Fruit fly (Drosophila melanogaster) whole organism, embryonic: ENCODE measurements around the gene Dhod.

Experiments
- Adf1 ChIP-seq: fragments of 200-800 bp; sonication (Bioruptor generic); IDR thresholded peaks from 2 replicates; pipeline ENCODE4 v1.3.6; 2022; ENCODE audit warnings: missing biosample characterization, missing genetic modification characterization
- B-H2 ChIP-seq: fragments of 200-800 bp; sonication (Bioruptor generic); optimal IDR thresholded peaks from 2 replicates; lab custom pipeline; 2018; ENCODE audit warnings: missing biosample characterization, mild to moderate bottlenecking, missing genetic modification characterization
- BtbVII ChIP-seq: fragments of 200-800 bp; sonication (Bioruptor generic); optimal IDR thresholded peaks from 3 replicates; lab custom pipeline; 2017; ENCODE audit warnings: missing biosample characterization, mild to moderate bottlenecking, missing genetic modification characterization
- CG10321 ChIP-seq: fragments of 200-800 bp; sonication (Bioruptor generic); IDR thresholded peaks from 2 replicates; pipeline ENCODE4 v1.3.6; 2022; ENCODE audit warnings: missing biosample characterization, missing genetic modification characterization
- CG10979 ChIP-seq: fragments of 200-800 bp; sonication (Bioruptor generic); optimal IDR thresholded peaks from 2 replicates; lab custom pipeline; 2018; ENCODE audit warnings: missing biosample characterization, mild to moderate bottlenecking, missing genetic modification characterization, moderate library complexity
- CG12769 ChIP-seq: fragments of 200-800 bp; sonication (Bioruptor generic); optimal IDR thresholded peaks from 2 replicates; lab custom pipeline; 2019; ENCODE audit warnings: missing biosample characterization, mild to moderate bottlenecking, missing genetic modification characterization, moderate library complexity
- CG13424 ChIP-seq: fragments of 200-800 bp; sonication (Bioruptor generic); optimal IDR thresholded peaks from 2 replicates; lab custom pipeline; 2019; ENCODE audit warnings: missing biosample characterization, mild to moderate bottlenecking, missing genetic modification characterization, moderate library complexity
- CG14710 ChIP-seq: fragments of 200-800 bp; sonication (Bioruptor generic); optimal IDR thresholded peaks from 3 replicates; lab custom pipeline; 2019; ENCODE audit warnings: missing biosample characterization, mild to moderate bottlenecking, missing genetic modification characterization, moderate library complexity
- CG14860 ChIP-seq: fragments of 200-800 bp; sonication (Bioruptor generic); IDR thresholded peaks from 3 replicates; pipeline ENCODE4 v1.3.6; 2022; ENCODE audit warnings: missing biosample characterization, missing genetic modification characterization; ENCODE audit not compliant: partially characterized antibody
- CG15601 ChIP-seq: fragments of 200-800 bp; sonication (Bioruptor generic); optimal IDR thresholded peaks from 3 replicates; lab custom pipeline; 2019; ENCODE audit warnings: missing biosample characterization, mild to moderate bottlenecking, missing genetic modification characterization, moderate library complexity
- CG15696 ChIP-seq: fragments of 200-800 bp; sonication (Bioruptor generic); optimal IDR thresholded peaks from 2 replicates; lab custom pipeline; 2019; ENCODE audit warnings: missing biosample characterization, mild to moderate bottlenecking, missing genetic modification characterization, moderate library complexity
- CG1603 ChIP-seq: fragments of 200-800 bp; sonication (Bioruptor generic); optimal IDR thresholded peaks from 2 replicates; lab custom pipeline; 2019; ENCODE audit warnings: missing biosample characterization, mild to moderate bottlenecking, missing genetic modification characterization, moderate library complexity
- CG16863 ChIP-seq: fragments of 200-800 bp; sonication (Bioruptor generic); optimal IDR thresholded peaks from 3 replicates; lab custom pipeline; 2016; ENCODE audit warnings: missing biosample characterization, missing genetic modification characterization
- CG17186 ChIP-seq: fragments of 200-800 bp; sonication (Bioruptor generic); optimal IDR thresholded peaks from 3 replicates; lab custom pipeline; 2017; ENCODE audit warnings: missing biosample characterization, missing genetic modification reagents, missing genetic modification characterization
- CG17328 ChIP-seq: fragments of 200-800 bp; sonication (Bioruptor generic); IDR thresholded peaks from 2 replicates; pipeline ENCODE4 v1.3.6; 2022; ENCODE audit warnings: missing biosample characterization, missing genetic modification characterization
- CG17829 ChIP-seq: fragments of 200-800 bp; optimal IDR thresholded peaks from 2 replicates; lab custom pipeline; 2019; ENCODE audit warnings: missing biosample characterization, mild to moderate bottlenecking, missing genetic modification characterization, moderate library complexity
- CG18764 ChIP-seq: fragments of 200-800 bp; sonication (Bioruptor generic); optimal IDR thresholded peaks from 3 replicates; lab custom pipeline; 2016; ENCODE audit warnings: missing biosample characterization, missing genetic modification characterization
- CG3163 ChIP-seq: fragments of 200-800 bp; sonication (Bioruptor generic); optimal IDR thresholded peaks from 3 replicates; lab custom pipeline; 2016; ENCODE audit warnings: missing biosample characterization, missing genetic modification characterization
- CG3995 ChIP-seq: fragments of 200-800 bp; sonication (Bioruptor generic); optimal IDR thresholded peaks from 3 replicates; lab custom pipeline; 2016; ENCODE audit warnings: missing biosample characterization, missing genetic modification characterization
- CG4328 ChIP-seq: fragments of 200-800 bp; sonication (Bioruptor generic); optimal IDR thresholded peaks from 3 replicates; lab custom pipeline; 2017; ENCODE audit warnings: missing biosample characterization, missing genetic modification reagents, missing genetic modification characterization
- CG6689 ChIP-seq: fragments of 200-800 bp; sonication (Bioruptor generic); IDR thresholded peaks from 2 replicates; pipeline ENCODE4 v1.3.6; 2022; ENCODE audit warnings: missing biosample characterization, missing genetic modification characterization
- CG9932 ChIP-seq: fragments of 200-800 bp; sonication (Bioruptor generic); IDR thresholded peaks from 2 replicates; pipeline ENCODE4 v1.3.6; 2022; ENCODE audit warnings: missing biosample characterization, missing genetic modification characterization
- CrebB ChIP-seq: fragments of 200-800 bp; sonication (Bioruptor generic); optimal IDR thresholded peaks from 3 replicates; lab custom pipeline; 2018; ENCODE audit warnings: missing biosample characterization, mild to moderate bottlenecking, missing genetic modification characterization
- Dip3 ChIP-seq: fragments of 200-800 bp; sonication (Bioruptor generic); optimal IDR thresholded peaks from 3 replicates; lab custom pipeline; 2016; ENCODE audit warnings: missing biosample characterization, missing genetic modification characterization
- Dll ChIP-seq: fragments of 200-800 bp; sonication (Bioruptor generic); IDR thresholded peaks from 4 replicates; pipeline ENCODE4 v1.3.6; 2022; ENCODE audit warnings: missing biosample characterization, missing genetic modification characterization; ENCODE audit not compliant: partially characterized antibody
- Elba2 ChIP-seq: fragments of 200-800 bp; sonication (Bioruptor generic); optimal IDR thresholded peaks from 3 replicates; lab custom pipeline; 2016; ENCODE audit warnings: missing biosample characterization, missing genetic modification characterization
- Hmx ChIP-seq: fragments of 200-800 bp; sonication (Bioruptor generic); optimal IDR thresholded peaks from 2 replicates; lab custom pipeline; 2016; ENCODE audit warnings: missing biosample characterization, missing genetic modification characterization
- Med ChIP-seq: fragments of 200-800 bp; sonication (Bioruptor generic); peaks from one replicate; lab custom pipeline; 2016; ENCODE audit warnings: missing biosample characterization, missing genetic modification characterization, mild to moderate bottlenecking, inconsistent platforms, moderate library complexity
- Myb ChIP-seq: fragments of 200-800 bp; sonication (Bioruptor generic); optimal IDR thresholded peaks from 2 replicates; lab custom pipeline; 2016; ENCODE audit warnings: missing biosample characterization, missing genetic modification characterization
- NC2β ChIP-seq: fragments of 200-800 bp; sonication (Bioruptor generic); optimal IDR thresholded peaks from 2 replicates; lab custom pipeline; 2016; ENCODE audit warnings: missing biosample characterization, missing genetic modification characterization
- Sin3A ChIP-seq: fragments of >200 bp; optimal IDR thresholded peaks from 2 replicates; lab custom pipeline; 2018
- Sry-δ ChIP-seq: fragments of 200-800 bp; sonication (Bioruptor generic); optimal IDR thresholded peaks from 2 replicates; lab custom pipeline; 2016; ENCODE audit warnings: missing biosample characterization, missing genetic modification characterization
- Trl ChIP-seq, 3 experiments: fragments of >200 bp in 2 of 3; fragments of 200-800 bp in 1 of 3; sonication (Bioruptor generic) in 1 of 3; optimal IDR thresholded peaks; 2 replicates in 1 of 3; 3 replicates in 2 of 3; lab custom pipeline; 2016 to 2017; ENCODE audit warnings: missing biosample characterization in 1 of 3, missing genetic modification characterization in 1 of 3
- Vsx1 ChIP-seq: fragments of 200-800 bp; sonication (Bioruptor generic); optimal IDR thresholded peaks from 2 replicates; lab custom pipeline; 2017; ENCODE audit warnings: missing biosample characterization, mild to moderate bottlenecking, missing genetic modification characterization, missing genetic modification reagents
- Xbp1 ChIP-seq: fragments of 200-800 bp; sonication (Bioruptor generic); optimal IDR thresholded peaks from 3 replicates; lab custom pipeline; 2016; ENCODE audit warnings: missing biosample characterization, mild to moderate bottlenecking, missing genetic modification characterization
- al ChIP-seq: fragments of 200-800 bp; sonication (Bioruptor generic); IDR thresholded peaks from 2 replicates; pipeline ENCODE4 v1.3.6; 2022; ENCODE audit warnings: missing biosample characterization, missing genetic modification characterization
- chif ChIP-seq, 2 experiments: fragments of 200-800 bp; sonication (Bioruptor generic); optimal IDR thresholded peaks; 3 replicates each; lab custom pipeline; 2016; ENCODE audit warnings: missing biosample characterization in 2 of 2, missing genetic modification characterization in 2 of 2
- exex ChIP-seq: fragments of 200-800 bp; sonication (Bioruptor generic); optimal IDR thresholded peaks from 4 replicates; lab custom pipeline; 2018; ENCODE audit warnings: missing biosample characterization, mild to moderate bottlenecking, missing genetic modification characterization, moderate library complexity
- fu2 ChIP-seq: fragments of 200-800 bp; sonication (Bioruptor generic); optimal IDR thresholded peaks from 2 replicates; lab custom pipeline; 2016; ENCODE audit warnings: missing biosample characterization, missing genetic modification characterization
- jumu ChIP-seq: fragments of 200-800 bp; sonication (Bioruptor generic); optimal IDR thresholded peaks from 3 replicates; lab custom pipeline; 2016; ENCODE audit warnings: missing biosample characterization, missing genetic modification characterization
- maf-S ChIP-seq: fragments of 200-800 bp; sonication (Bioruptor generic); optimal IDR thresholded peaks from 2 replicates; lab custom pipeline; 2016; ENCODE audit warnings: missing biosample characterization, missing genetic modification characterization
- mld ChIP-seq: fragments of 200-800 bp; sonication (Bioruptor generic); IDR thresholded peaks from 3 replicates; pipeline ENCODE4 v1.3.6; 2022; ENCODE audit warnings: missing biosample characterization, missing genetic modification characterization; ENCODE audit not compliant: partially characterized antibody
- nerfin-1 ChIP-seq: fragments of 200-800 bp; sonication (Bioruptor generic); optimal IDR thresholded peaks from 3 replicates; lab custom pipeline; 2019; ENCODE audit warnings: missing biosample characterization, mild to moderate bottlenecking, missing genetic modification characterization, moderate library complexity
- onecut ChIP-seq: fragments of 200-800 bp; sonication (Bioruptor generic); IDR thresholded peaks from 2 replicates; pipeline ENCODE4 v1.3.6; 2022; ENCODE audit warnings: missing biosample characterization, missing genetic modification characterization
- phol ChIP-seq: fragments of 200-800 bp; sonication (Bioruptor generic); optimal IDR thresholded peaks from 3 replicates; lab custom pipeline; 2018; ENCODE audit warnings: missing biosample characterization, mild to moderate bottlenecking, missing genetic modification characterization, moderate library complexity
- sug ChIP-seq: fragments of 200-800 bp; optimal IDR thresholded peaks from 2 replicates; lab custom pipeline; 2019; ENCODE audit warnings: missing biosample characterization, mild to moderate bottlenecking, missing genetic modification characterization, moderate library complexity
- tx ChIP-seq: fragments of 200-800 bp; sonication (Bioruptor generic); optimal IDR thresholded peaks from 2 replicates; lab custom pipeline; 2016; ENCODE audit warnings: missing biosample characterization, missing genetic modification characterization
- vfl ChIP-seq: fragments of 200-800 bp; sonication (Bioruptor generic); optimal IDR thresholded peaks from 2 replicates; lab custom pipeline; 2016; ENCODE audit warnings: missing biosample characterization, missing genetic modification characterization
- zen ChIP-seq: fragments of 200-800 bp; sonication (Bioruptor generic); optimal IDR thresholded peaks from 3 replicates; lab custom pipeline; 2018; ENCODE audit warnings: missing biosample characterization, mild to moderate bottlenecking, missing genetic modification characterization, moderate library complexity

Dhod gene

dm6 chr3R:8663668-8664283, 11.1 kb upstream of the Dhod start, which contains the start of gene CG8032 (continued):
- no peak for TF ChIP-seq CG10321 (GFP tag; lab: Robert Waterston, UW)
- peak; percentile 17 for TF ChIP-seq nerfin-1 (tag; lab: Kevin White, UChicago)
- TF ChIP-seq Hmx (GFP tag; lab: Kevin White, UChicago), result no peak
- TF ChIP-seq CG4328 (GFP tag; lab: Kevin White, UChicago), result peak; percentile 53
- TF ChIP-seq Trl (optimal IDR thresholded peaks at IDR 0.05; lab: Kevin White, UChicago), result no peak
- peak; percentile 55 for TF ChIP-seq Trl (GFP tag; optimal IDR thresholded peaks at IDR 0.05; lab: Kevin White, UChicago)
- peak; percentile 70 for TF ChIP-seq CG3995 (GFP tag; lab: Kevin White, UChicago)
- TF ChIP-seq sug (tag; lab: Kevin White, UChicago), result peak; percentile 39
- peak; percentile 4 for TF ChIP-seq exex (tag; lab: Kevin White, UChicago)
- TF ChIP-seq CG6689 (GFP tag; lab: Robert Waterston, UW), result no peak; the same call in 1 of the 2 replicates
- peak; percentile 41 for TF ChIP-seq CG15601 (tag; lab: Kevin White, UChicago)
- TF ChIP-seq al (GFP tag; lab: Robert Waterston, UW), result 0 out of 2 replicates have a peak, but pooled peaks have one; percentile 19
- peak; percentile 94 for TF ChIP-seq Sry-δ (GFP tag; lab: Kevin White, UChicago)
- TF ChIP-seq NC2β (GFP tag; lab: Kevin White, UChicago), result peak; percentile 69
- TF ChIP-seq Vsx1 (GFP tag; lab: Kevin White, UChicago), result no peak
- TF ChIP-seq B-H2 (GFP tag; lab: Kevin White, UChicago), result no peak
- TF ChIP-seq CrebB (tag; lab: Kevin White, UChicago), result no peak
- peak; percentile 22 for TF ChIP-seq Elba2 (GFP tag; lab: Kevin White, UChicago)
- TF ChIP-seq Med, result peak; percentile 95
- 0 out of 2 replicates have a peak, but pooled peaks have one; percentile 7 for TF ChIP-seq CG17328 (GFP tag; lab: Robert Waterston, UW)
- peak; percentile 22 for TF ChIP-seq CG3163 (GFP tag; lab: Kevin White, UChicago)
- peak; percentile 71 for TF ChIP-seq CG14710 (tag; lab: Kevin White, UChicago)
- TF ChIP-seq CG13424 (tag; lab: Kevin White, UChicago), result peak; percentile 62
- TF ChIP-seq zen, result peak; percentile 37
- peak; percentile 64 for TF ChIP-seq phol
- peak; percentile 4 for TF ChIP-seq BtbVII (GFP tag; lab: Kevin White, UChicago)
- peak; percentile 55 for TF ChIP-seq Dip3 (GFP tag; lab: Kevin White, UChicago)
- TF ChIP-seq tx, result peak; percentile 57
- TF ChIP-seq Dll (GFP tag; lab: Robert Waterston, UW), result peak; percentile 78
- peak; percentile 52 for TF ChIP-seq CG17829 (tag; lab: Kevin White, UChicago)
- TF ChIP-seq CG10979 (tag; lab: Kevin White, UChicago), result peak; percentile 18
- TF ChIP-seq CG9932 (GFP tag; lab: Robert Waterston, UW), result peak; percentile 72
- peak; percentile 11 for TF ChIP-seq vfl (GFP tag; lab: Kevin White, UChicago)
- peak; percentile 70 for TF ChIP-seq Sin3A
- TF ChIP-seq onecut, result peak; percentile 98
- TF ChIP-seq maf-S (GFP tag; lab: Kevin White, UChicago), result peak; percentile 70
- TF ChIP-seq CG18764 (GFP tag; lab: Kevin White, UChicago), result no peak
- peak; percentile 44 for TF ChIP-seq CG17186 (GFP tag; lab: Kevin White, UChicago)
- peak; percentile 60 for TF ChIP-seq CG16863 (GFP tag; lab: Kevin White, UChicago)
- TF ChIP-seq fu2 (GFP tag; lab: Kevin White, UChicago), result peak; percentile 40
- peak; percentile 62 for TF ChIP-seq CG1603 (tag; lab: Kevin White, UChicago)
- 0 out of 3 replicates have a peak, but pooled peaks have one; percentile 47 for TF ChIP-seq mld (GFP tag; lab: Robert Waterston, UW)
- TF ChIP-seq CG14860 (GFP tag; lab: Robert Waterston, UW), result peak; percentile 51; the same call in 1 of the 3 replicates
- TF ChIP-seq Xbp1 (GFP tag; lab: Kevin White, UChicago), result peak; percentile 56
- TF ChIP-seq Myb, result peak; percentile 57
- TF ChIP-seq CG15696 (tag; lab: Kevin White, UChicago), result peak; percentile 9
- TF ChIP-seq chif (GFP tag; optimal IDR thresholded peaks at IDR 0.05; lab: Kevin White, UChicago), result peak in 1 of 2 experiments; percentile 39
- peak; percentile 53 for TF ChIP-seq Adf1
- TF ChIP-seq jumu (GFP tag; lab: Kevin White, UChicago), result peak; percentile 44
- TF ChIP-seq CG12769 (tag; lab: Kevin White, UChicago), result peak; percentile 51
